Worm (Caenorhabditis elegans) whole organism, L1 larva: ENCODE data around the gene stc-1.

Experiments
- aha-1 ChIP-seq: fragments of 150-350 bp; optimal IDR thresholded peaks from 2 replicates; lab custom pipeline; 2014; ENCODE audit warnings: missing biosample characterization, missing genetic modification characterization
- ama-1 ChIP-seq: fragments of 150-350 bp; optimal IDR thresholded peaks from 2 replicates; lab custom pipeline; 2014
- ceh-8 ChIP-seq: fragments of 200-800 bp; sonication (Bioruptor generic); optimal IDR thresholded peaks from 2 replicates; lab custom pipeline; 2018; ENCODE audit warnings: mild to moderate bottlenecking, missing genetic modification characterization, moderate library complexity, missing compliant biosample characterization
- elt-2 ChIP-seq: sonication (generic microtip); optimal IDR thresholded peaks from 2 replicates; lab custom pipeline; 2016; ENCODE audit warnings: missing genetic modification characterization, mild to moderate bottlenecking, inconsistent platforms, missing compliant biosample characterization, missing genetic modification reagents
- hlh-17 ChIP-seq: fragments of 200-800 bp; sonication (Bioruptor generic); optimal IDR thresholded peaks from 2 replicates; lab custom pipeline; 2018; ENCODE audit warnings: missing genetic modification characterization, mild to moderate bottlenecking, missing compliant biosample characterization, moderate library complexity, borderline replicate concordance
- mdl-1 ChIP-seq, 2 experiments: fragments of 150-350 bp; optimal IDR thresholded peaks; 2 replicates each; lab custom pipeline; 2014 to 2017; ENCODE audit warnings: missing biosample characterization in 2 of 2, missing genetic modification characterization in 2 of 2, inconsistent platforms in 1 of 2
- mep-1 ChIP-seq: fragments of 150-350 bp; optimal IDR thresholded peaks from 2 replicates; lab custom pipeline; 2014; ENCODE audit warnings: missing biosample characterization, missing genetic modification characterization
- nhr-237 ChIP-seq: fragments of 150-350 bp; optimal IDR thresholded peaks from 2 replicates; lab custom pipeline; 2014; ENCODE audit warnings: missing biosample characterization, missing genetic modification characterization
- nhr-28 ChIP-seq: fragments of 150-350 bp; optimal IDR thresholded peaks from 2 replicates; lab custom pipeline; 2014; ENCODE audit warnings: missing biosample characterization, missing genetic modification characterization
- pqm-1 ChIP-seq: sonication (generic microtip); optimal IDR thresholded peaks from 3 replicates; lab custom pipeline; 2017; ENCODE audit warnings: missing biosample characterization, missing genetic modification characterization
- skn-1 ChIP-seq: fragments of 150-350 bp; optimal IDR thresholded peaks from 2 replicates; lab custom pipeline; 2014; ENCODE audit warnings: missing biosample characterization, missing genetic modification characterization
- unc-30 ChIP-seq: sonication (generic microtip); optimal IDR thresholded peaks from 2 replicates; lab custom pipeline; 2017; ENCODE audit warnings: missing biosample characterization, missing genetic modification characterization
- zag-1 ChIP-seq: fragments of 150-350 bp; optimal IDR thresholded peaks from 2 replicates; lab custom pipeline; 2014; ENCODE audit warnings: missing biosample characterization, missing genetic modification characterization

DNA sequence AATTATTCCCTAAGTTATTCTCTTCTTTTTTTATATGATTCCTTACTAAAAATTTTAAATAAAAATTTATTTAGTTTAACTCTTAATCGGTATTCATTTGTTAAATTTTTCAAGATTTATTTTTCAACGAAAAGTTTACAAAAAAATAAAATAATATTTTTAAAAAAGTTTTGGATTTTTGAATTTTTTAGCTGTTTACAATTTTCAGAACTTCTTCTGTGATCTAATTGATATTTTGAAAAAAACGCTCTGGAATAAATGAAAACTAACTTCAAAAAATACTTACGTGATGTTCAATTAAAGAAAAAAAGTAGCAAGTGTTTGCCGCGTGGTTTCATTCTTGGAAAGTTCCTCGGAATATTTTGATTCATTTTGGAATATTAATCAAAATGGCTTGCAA is 20.6 kb downstream of the stc-1 start, which contains the start of gene decr-1.2:
- TF ChIP-seq skn-1 (no peak), ama-1 (no peak), zag-1 (tag; lab: Kevin White, UChicago) (no peak), nhr-237 (tag; lab: Kevin White, UChicago) (no peak), nhr-28 (tag; lab: Kevin White, UChicago) (no peak), elt-2 (tag; lab: Kevin White, UChicago) (no peak), hlh-17 (no peak), mep-1 (no peak), unc-30 (no peak), pqm-1 (tag; lab: Kevin White, UChicago) (no peak), mdl-1 (tag; optimal IDR thresholded peaks at IDR 0.05; lab: Kevin White, UChicago) (no peak), aha-1 (tag; lab: Kevin White, UChicago) (no peak), ceh-8 (GFP tag; lab: Kevin White, UChicago) (no peak)
